Worm (Caenorhabditis elegans) whole organism, L4 larva: ENCODE data around the gene T03F7.7.
A peak's percentile ranks its signal among the peaks of the same experiment; 100 is the strongest.

Experiments used
- D1046.2 ChIP-seq: fragments of 200-800 bp; sonication (Bioruptor generic); IDR thresholded peaks from 2 replicates; pipeline ENCODE4 v1.3.6; 2022; ENCODE audit warnings: missing genetic modification characterization, missing compliant biosample characterization
- R02D3.7 ChIP-seq: fragments of 150-350 bp; sonication (generic microtip); optimal IDR thresholded peaks from 3 replicates; lab custom pipeline; 2014; ENCODE audit warnings: missing biosample characterization, missing genetic modification characterization
- T26A8.4 ChIP-seq: fragments of 200-800 bp; sonication (Bioruptor generic); IDR thresholded peaks from 2 replicates; pipeline ENCODE4 v1.3.6; 2022; ENCODE audit warnings: missing genetic modification characterization, missing compliant biosample characterization
- Y105C5A.15 ChIP-seq: fragments of 200-800 bp; sonication (Bioruptor generic); IDR thresholded peaks from 2 replicates; pipeline ENCODE4 v1.3.6; 2022; ENCODE audit warnings: missing genetic modification characterization, missing compliant biosample characterization
- ZK337.2 ChIP-seq: fragments of 200-800 bp; sonication (Bioruptor generic); IDR thresholded peaks from 2 replicates; pipeline ENCODE4 v1.3.6; 2022; ENCODE audit warnings: missing genetic modification reagents, missing genetic modification characterization, missing compliant biosample characterization
- ZK546.5 ChIP-seq, 2 experiments: sonication (generic microtip); optimal IDR thresholded peaks; 2 replicates each; lab custom pipeline; 2017; ENCODE audit warnings: missing biosample characterization in 2 of 2, missing genetic modification characterization in 2 of 2
- aha-1 ChIP-seq: fragments of 150-350 bp; peaks from one replicate; lab custom pipeline; 2014; ENCODE audit warnings: missing biosample characterization, missing genetic modification characterization
- arid-1 ChIP-seq: fragments of 200-800 bp; sonication (Bioruptor generic); conservative IDR thresholded peaks from 2 replicates; pipeline ENCODE4 v1.3.6; 2022; ENCODE audit warnings: missing genetic modification reagents, missing genetic modification characterization, missing compliant biosample characterization
- attf-4 ChIP-seq: sonication (generic microtip); optimal IDR thresholded peaks from 3 replicates; lab custom pipeline; 2017; ENCODE audit warnings: missing biosample characterization, missing genetic modification characterization
- ceh-62 ChIP-seq: sonication (generic microtip); optimal IDR thresholded peaks from 2 replicates; lab custom pipeline; 2017; ENCODE audit warnings: missing biosample characterization, missing genetic modification characterization
- ces-1 ChIP-seq: fragments of 150-350 bp; sonication (generic microtip); optimal IDR thresholded peaks from 4 replicates; lab custom pipeline; 2014; ENCODE audit warnings: missing biosample characterization, missing genetic modification reagents, missing genetic modification characterization
- cey-2 ChIP-seq: sonication (generic microtip); optimal IDR thresholded peaks from 3 replicates; lab custom pipeline; 2017; ENCODE audit warnings: missing genetic modification characterization, mild to moderate bottlenecking, missing compliant biosample characterization, antibody characterized with exemption, borderline replicate concordance; ENCODE audit not compliant: insufficient read depth
- ctbp-1 ChIP-seq: fragments of 200-800 bp; sonication (Bioruptor generic); IDR thresholded peaks from 2 replicates; pipeline ENCODE4 v1.3.6; 2022; ENCODE audit warnings: missing genetic modification reagents, missing genetic modification characterization, missing compliant biosample characterization
- daf-12 ChIP-seq: fragments of 150-350 bp; optimal IDR thresholded peaks from 2 replicates; lab custom pipeline; 2014; ENCODE audit warnings: missing biosample characterization, missing genetic modification reagents, missing genetic modification characterization
- dmd-6 ChIP-seq: fragments of 200-800 bp; sonication (Bioruptor generic); IDR thresholded peaks from 2 replicates; pipeline ENCODE4 v1.3.6; 2022; ENCODE audit warnings: missing genetic modification reagents, missing genetic modification characterization, missing compliant biosample characterization
- dmd-9 ChIP-seq: fragments of 200-800 bp; sonication (Bioruptor generic); IDR thresholded peaks from 2 replicates; pipeline ENCODE4 v1.3.6; 2022; ENCODE audit warnings: missing genetic modification reagents, missing genetic modification characterization, missing compliant biosample characterization
- dpl-1 ChIP-seq: fragments of 150-350 bp; optimal IDR thresholded peaks from 2 replicates; lab custom pipeline; 2014; ENCODE audit warnings: missing biosample characterization, missing genetic modification reagents, missing genetic modification characterization
- egl-27 ChIP-seq: sonication (generic microtip); optimal IDR thresholded peaks from 3 replicates; lab custom pipeline; 2017; ENCODE audit warnings: missing biosample characterization, missing genetic modification reagents, missing genetic modification characterization
- fkh-10 ChIP-seq: fragments of 150-350 bp; optimal IDR thresholded peaks from 2 replicates; lab custom pipeline; 2014; ENCODE audit warnings: missing biosample characterization, missing genetic modification reagents, missing genetic modification characterization
- hlh-11 ChIP-seq: fragments of 200-800 bp; sonication (Bioruptor generic); optimal IDR thresholded peaks from 2 replicates; lab custom pipeline; 2018; ENCODE audit warnings: mild to moderate bottlenecking, missing genetic modification characterization, missing compliant biosample characterization
- jun-1 ChIP-seq: fragments of 150-350 bp; optimal IDR thresholded peaks from 2 replicates; lab custom pipeline; 2014; ENCODE audit warnings: missing biosample characterization, missing genetic modification reagents, missing genetic modification characterization
- lim-7 ChIP-seq: fragments of 200-800 bp; sonication (Bioruptor generic); IDR thresholded peaks from 2 replicates; pipeline ENCODE4 v1.3.6; 2022; ENCODE audit warnings: missing genetic modification characterization, missing compliant biosample characterization
- lin-1 ChIP-seq: fragments of 200-800 bp; sonication (Bioruptor generic); IDR thresholded peaks from 2 replicates; pipeline ENCODE4 v1.3.6; 2022; ENCODE audit warnings: missing genetic modification reagents, missing genetic modification characterization, missing compliant biosample characterization
- lin-15B ChIP-seq: fragments of 150-350 bp; sonication (generic microtip); optimal IDR thresholded peaks from 3 replicates; lab custom pipeline; 2014; ENCODE audit warnings: missing biosample characterization, missing genetic modification characterization
- lin-39 ChIP-seq: fragments of 150-350 bp; optimal IDR thresholded peaks from 2 replicates; lab custom pipeline; 2014; ENCODE audit warnings: missing biosample characterization, missing genetic modification reagents, missing genetic modification characterization
- lir-3 ChIP-seq: sonication (generic microtip); optimal IDR thresholded peaks from 2 replicates; lab custom pipeline; 2016; ENCODE audit warnings: mild to moderate bottlenecking, missing genetic modification characterization, missing compliant biosample characterization
- lsy-2 ChIP-seq, 2 experiments: fragments of 150-350 bp in 1 of 2; sonication (generic microtip) in 1 of 2; optimal IDR thresholded peaks; 2 replicates each; lab custom pipeline; 2014 to 2017; ENCODE audit warnings: missing biosample characterization in 2 of 2, missing genetic modification characterization in 2 of 2
- madf-5 ChIP-seq, 2 experiments: fragments of 200-800 bp; sonication (Bioruptor generic); IDR thresholded peaks; 2 replicates each; pipeline ENCODE4 v1.3.6; 2022; ENCODE audit warnings: missing compliant biosample characterization in 2 of 2, missing genetic modification characterization in 2 of 2
- madf-9 ChIP-seq: fragments of 200-800 bp; sonication (Bioruptor generic); conservative IDR thresholded peaks from 2 replicates; pipeline ENCODE4 v1.3.6; 2022; ENCODE audit warnings: missing genetic modification reagents, missing genetic modification characterization, missing compliant biosample characterization
- mdl-1 ChIP-seq, 2 experiments: fragments of 150-350 bp in 1 of 2; sonication (generic microtip) in 1 of 2; optimal IDR thresholded peaks; 2 replicates each; lab custom pipeline; 2014 to 2017; ENCODE audit warnings: missing biosample characterization in 2 of 2, missing genetic modification characterization in 2 of 2
- nhr-25 ChIP-seq: sonication (generic microtip); optimal IDR thresholded peaks from 2 replicates; lab custom pipeline; 2017; ENCODE audit warnings: missing genetic modification characterization, mild to moderate bottlenecking, missing compliant biosample characterization, antibody characterized with exemption, moderate library complexity, borderline replicate concordance; ENCODE audit not compliant: insufficient read depth
- nhr-42 ChIP-seq: fragments of 200-800 bp; sonication (Bioruptor generic); IDR thresholded peaks from 2 replicates; pipeline ENCODE4 v1.3.6; 2022; ENCODE audit warnings: missing genetic modification characterization, missing compliant biosample characterization
- nhr-76 ChIP-seq: fragments of 150-350 bp; optimal IDR thresholded peaks from 2 replicates; lab custom pipeline; 2014; ENCODE audit warnings: missing biosample characterization, missing genetic modification characterization
- nhr-77 ChIP-seq: fragments of 150-350 bp; optimal IDR thresholded peaks from 2 replicates; lab custom pipeline; 2014; ENCODE audit warnings: missing biosample characterization, missing genetic modification characterization
- php-3 ChIP-seq: fragments of 200-800 bp; sonication (Bioruptor generic); IDR thresholded peaks from 2 replicates; pipeline ENCODE4 v1.3.6; 2022; ENCODE audit warnings: missing genetic modification reagents, missing genetic modification characterization, missing compliant biosample characterization
- pqm-1 ChIP-seq: sonication (generic microtip); optimal IDR thresholded peaks from 2 replicates; lab custom pipeline; 2017; ENCODE audit warnings: missing biosample characterization, missing genetic modification characterization
- snpc-1.2 ChIP-seq: fragments of 200-800 bp; sonication (Bioruptor generic); IDR thresholded peaks from 2 replicates; pipeline ENCODE4 v1.3.6; 2022; ENCODE audit warnings: missing genetic modification reagents, missing genetic modification characterization, missing compliant biosample characterization
- spr-1 ChIP-seq: sonication (generic microtip); optimal IDR thresholded peaks from 2 replicates; lab custom pipeline; 2016; ENCODE audit warnings: mild to moderate bottlenecking, missing genetic modification characterization, missing compliant biosample characterization
- spr-3 ChIP-seq: fragments of 200-800 bp; sonication (Bioruptor generic); optimal IDR thresholded peaks from 2 replicates; lab custom pipeline; 2018; ENCODE audit warnings: mild to moderate bottlenecking, missing genetic modification characterization, missing compliant biosample characterization
- tag-97 ChIP-seq: fragments of 200-800 bp; sonication (Bioruptor generic); IDR thresholded peaks from 2 replicates; pipeline ENCODE4 v1.3.6; 2022; ENCODE audit warnings: missing genetic modification characterization, missing compliant biosample characterization
- unc-62 ChIP-seq, 3 experiments: fragments of 150-350 bp in 1 of 3; sonication (generic microtip); optimal IDR thresholded peaks in 2 of 3; peaks in 1 of 3; 1 replicate in 1 of 3; 2 replicates in 2 of 3; lab custom pipeline; 2014 to 2017; ENCODE audit warnings: missing biosample characterization in 3 of 3, missing genetic modification characterization in 3 of 3, missing genetic modification reagents in 3 of 3, missing genotype in 1 of 3
- zfp-2 ChIP-seq: sonication (generic microtip); optimal IDR thresholded peaks from 2 replicates; lab custom pipeline; 2016; ENCODE audit warnings: mild to moderate bottlenecking, missing genetic modification characterization, missing compliant biosample characterization
- zip-2 ChIP-seq: fragments of 150-350 bp; optimal IDR thresholded peaks from 2 replicates; lab custom pipeline; 2014; ENCODE audit warnings: missing biosample characterization, missing genetic modification characterization

Gene T03F7.7

DNA sequence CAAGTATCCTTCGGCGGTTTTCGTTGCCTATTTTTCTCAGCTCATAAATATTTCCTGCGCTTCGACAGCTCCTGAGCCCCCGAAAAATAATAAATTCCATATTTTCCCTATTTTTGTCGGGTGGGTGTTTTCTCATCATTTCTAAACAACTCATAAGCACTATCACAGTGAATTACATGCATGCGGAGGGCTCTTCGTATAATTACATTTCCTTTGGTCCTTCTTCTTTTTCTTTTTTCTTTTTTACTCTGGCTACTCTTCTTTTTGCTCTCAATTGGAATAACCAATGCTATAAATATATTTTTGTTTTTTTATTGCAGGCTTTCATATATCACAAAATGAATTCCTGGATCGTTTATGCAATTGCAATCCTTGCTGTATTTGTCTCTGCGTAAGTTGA, 30.7 kb downstream of the T03F7.7 start, which contains the start of gene T02E9.5:
Gene T02E9.5, plus strand, starts transcription at position 321 of the 400 bp plus-strand sequence.
- TF ChIP-seq Y105C5A.15 = no peak
- peak; percentile 42 for TF ChIP-seq ces-1 (GFP tag; lab: Kevin White, UChicago)
- TF ChIP-seq, all 104 proteins: peak for 1

DNA sequence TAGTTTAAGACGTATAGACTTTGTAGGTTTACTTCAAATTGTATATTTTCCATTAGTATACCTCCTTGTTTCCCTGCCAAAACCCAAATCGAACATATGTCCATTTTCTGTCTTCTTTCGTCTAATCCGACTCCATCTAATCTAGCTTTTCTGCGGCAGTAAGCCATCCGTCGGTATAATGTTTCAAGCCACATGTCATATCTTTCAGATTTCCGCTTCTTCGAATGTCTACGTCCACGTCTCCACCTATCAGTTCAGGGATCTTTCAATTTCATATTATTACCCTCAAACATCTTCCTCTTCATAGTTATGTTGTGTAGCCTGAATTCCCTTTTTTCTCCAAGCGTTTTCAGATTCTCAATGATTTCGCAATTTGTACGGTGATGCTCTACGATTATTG, 32.9 kb downstream of the T03F7.7 start:
- TF ChIP-seq R02D3.7 (tag; lab: Kevin White, UChicago) (no peak), ZK546.5 (tag; optimal IDR thresholded peaks at IDR 0.05; lab: Kevin White, UChicago) (no peak), arid-1 (GFP tag; lab: Robert Waterston, UW) (no peak), unc-62 (GFP tag; optimal IDR thresholded peaks at IDR 0.05 in 1 of 2; lab: Kevin White, UChicago) (peak in 1 of 2 experiments; percentile 65), unc-62 (tag; optimal IDR thresholded peaks at IDR 0.05; lab: Kevin White, UChicago) (no peak), madf-9 (no peak), lin-1 (GFP tag; lab: Robert Waterston, UW) (no peak), attf-4 (tag; lab: Kevin White, UChicago) (no peak), spr-3 (no peak), zip-2 (tag; lab: Kevin White, UChicago) (peak; percentile 4), zfp-2 (tag; lab: Kevin White, UChicago) (no peak), nhr-25 (tag; lab: Kevin White, UChicago) (no peak), T26A8.4 (GFP tag; lab: Robert Waterston, UW) (peak; percentile 54; the same call in 1 of the 2 replicates)

DNA sequence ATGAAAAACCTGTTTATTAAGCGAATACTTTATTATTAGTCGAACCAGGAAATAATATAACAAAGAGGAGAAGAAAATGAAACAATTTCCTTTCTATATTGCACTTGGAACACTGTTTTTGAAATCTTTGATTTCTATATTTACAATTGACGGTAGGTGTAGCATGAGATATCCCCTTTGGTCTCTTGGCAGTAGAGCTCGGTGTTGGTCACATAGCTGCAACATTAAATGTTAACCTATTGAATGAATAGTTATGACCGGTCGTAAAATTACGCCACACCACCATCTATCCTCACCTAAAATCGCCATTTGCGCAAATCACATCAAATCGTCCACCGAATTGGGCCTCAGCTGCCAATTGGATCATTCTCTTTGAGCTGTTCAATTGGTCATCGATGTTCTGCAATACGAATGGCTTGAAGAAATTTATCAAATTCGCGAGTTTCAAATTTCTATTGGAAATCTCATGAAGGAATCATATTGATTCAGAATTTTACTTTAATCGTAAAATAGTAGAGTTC, 33.7 kb downstream of the T03F7.7 start:
- TF ChIP-seq nhr-25 (tag; lab: Kevin White, UChicago) (no peak), unc-62 (GFP tag; optimal IDR thresholded peaks at IDR 0.05 in 1 of 2; lab: Kevin White, UChicago) (peak in 1 of 2 experiments; percentile 74), unc-62 (tag; optimal IDR thresholded peaks at IDR 0.05; lab: Kevin White, UChicago) (no peak)

DNA sequence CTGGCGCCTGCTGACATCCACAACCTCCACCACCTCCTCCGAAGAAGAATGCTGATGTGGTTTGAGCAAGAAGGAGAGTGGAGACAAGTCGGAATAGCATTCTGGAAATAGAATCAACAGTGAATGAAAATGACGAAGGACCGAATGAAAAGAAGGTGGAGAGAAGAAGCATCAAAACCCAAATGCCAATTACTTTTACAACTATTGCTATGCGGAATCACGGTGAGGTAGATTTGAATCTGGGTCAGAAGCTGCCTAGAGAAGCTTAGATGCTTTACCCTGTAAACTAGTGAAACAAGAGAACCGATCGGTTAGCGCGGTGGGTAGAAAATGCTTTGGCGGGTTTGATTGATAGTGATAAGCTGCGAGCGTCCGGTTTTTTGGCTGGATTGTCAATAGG, 35.7 kb downstream of the T03F7.7 start, which contains the start of gene grl-7:
Gene grl-7, minus strand, starts transcription at position 101 of the 400 bp plus-strand sequence.
- TF ChIP-seq php-3 (GFP tag; lab: Robert Waterston, UW) = no peak
- no peak for TF ChIP-seq aha-1 (tag; lab: Kevin White, UChicago)
- TF ChIP-seq lin-15B (tag; lab: Kevin White, UChicago) = no peak
- no peak for TF ChIP-seq zip-2 (tag; lab: Kevin White, UChicago)
- no peak for TF ChIP-seq jun-1 (tag; lab: Kevin White, UChicago)
- no peak for TF ChIP-seq pqm-1 (tag; lab: Kevin White, UChicago)
- TF ChIP-seq cey-2 (tag; lab: Kevin White, UChicago) = no peak
- TF ChIP-seq nhr-42 (GFP tag; lab: Robert Waterston, UW) = no peak
- TF ChIP-seq zfp-2 (tag; lab: Kevin White, UChicago) = no peak
- TF ChIP-seq D1046.2 (GFP tag; lab: Robert Waterston, UW) = no peak
- TF ChIP-seq unc-62 (GFP tag; optimal IDR thresholded peaks at IDR 0.05 in 1 of 2; lab: Kevin White, UChicago) = no peak
- TF ChIP-seq unc-62 (tag; optimal IDR thresholded peaks at IDR 0.05; lab: Kevin White, UChicago) = no peak
- TF ChIP-seq nhr-77 = no peak
- no peak for TF ChIP-seq spr-1 (tag; lab: Kevin White, UChicago)
- TF ChIP-seq hlh-11 = no peak
- no peak for TF ChIP-seq dpl-1 (GFP tag; lab: Kevin White, UChicago)
- TF ChIP-seq ZK337.2 = no peak
- no peak for TF ChIP-seq nhr-76 (tag; lab: Kevin White, UChicago)
- TF ChIP-seq fkh-10 (GFP tag; lab: Kevin White, UChicago) = no peak
- TF ChIP-seq lir-3 = no peak
- TF ChIP-seq mdl-1 (tag; optimal IDR thresholded peaks at IDR 0.05; lab: Kevin White, UChicago) = no peak
- TF ChIP-seq, all 104 proteins: peak for 0

DNA sequence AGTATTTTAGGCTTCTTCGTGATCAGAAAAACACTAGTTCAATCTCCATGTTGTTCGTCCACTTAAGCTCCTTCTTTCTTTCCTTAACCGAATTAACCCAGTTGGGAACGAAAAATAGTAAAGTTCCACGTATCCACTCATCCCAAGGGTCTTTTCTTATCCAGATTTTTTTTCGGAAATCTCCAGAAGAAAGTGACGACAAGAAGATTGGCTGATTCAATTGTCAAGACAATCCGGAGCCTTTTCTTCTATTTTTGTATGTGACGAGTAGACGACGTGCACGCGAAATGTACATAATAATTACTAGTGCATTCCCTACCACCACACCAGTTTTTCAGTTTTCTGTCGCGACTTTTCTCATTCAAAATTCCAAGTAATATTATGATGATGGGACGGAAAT, 40.0 kb downstream of the T03F7.7 start:
- TF ChIP-seq daf-12 (tag; lab: Kevin White, UChicago) (no peak), egl-27 (no peak), lim-7 (GFP tag; lab: Robert Waterston, UW) (no peak), fkh-10 (GFP tag; lab: Kevin White, UChicago) (peak; percentile 65), tag-97 (no peak), ctbp-1 (GFP tag; lab: Robert Waterston, UW) (no peak), dmd-9 (GFP tag; lab: Robert Waterston, UW) (no peak), dmd-6 (GFP tag; lab: Robert Waterston, UW) (no peak), ceh-62 (tag; lab: Kevin White, UChicago) (no peak), lsy-2 (tag; optimal IDR thresholded peaks at IDR 0.05; lab: Kevin White, UChicago) (peak in 1 of 2 experiments; percentile 6), lin-39 (tag; lab: Kevin White, UChicago) (no peak), snpc-1.2 (GFP tag; lab: Robert Waterston, UW) (no peak), madf-5 (GFP tag; IDR thresholded peaks at IDR 0.05; lab: Robert Waterston, UW) (no peak)
